Worm (Caenorhabditis elegans): ENCODE data around the gene vms-1.

- TF ChIP-seq pha-4 (tag; optimal IDR thresholded peaks at IDR 0.05) (no peak), nhr-11 (tag; optimal IDR thresholded peaks at IDR 0.05) (no peak), elt-4 (tag; optimal IDR thresholded peaks at IDR 0.05) (no peak), ceh-14 (tag; optimal IDR thresholded peaks at IDR 0.05) (no peak)
These were observed 20.2 kb downstream of the vms-1 start, which contains the start of gene C14B9.3 for ce11 chrIII:8108490-8108889.
